Worm (Caenorhabditis elegans) whole organism, L4 larva: ENCODE data around the gene Y97E10AR.6.

Source experiments
- D1046.2 ChIP-seq: fragments of 200-800 bp; sonication (Bioruptor generic); IDR thresholded peaks from 2 replicates; pipeline ENCODE4 v1.3.6; 2022; ENCODE audit warnings: missing genetic modification characterization, missing compliant biosample characterization
- F10B5.3 ChIP-seq: sonication (generic microtip); optimal IDR thresholded peaks from 2 replicates; lab custom pipeline; 2016; ENCODE audit warnings: mild to moderate bottlenecking, missing genetic modification characterization, missing compliant biosample characterization
- F26F4.8 ChIP-seq: fragments of 200-800 bp; sonication (Bioruptor generic); conservative IDR thresholded peaks from 2 replicates; pipeline ENCODE4 v1.3.6; 2022; ENCODE audit warnings: missing genetic modification characterization, missing compliant biosample characterization
- F44E2.7 ChIP-seq: fragments of 200-800 bp; sonication (Bioruptor generic); IDR thresholded peaks from 2 replicates; pipeline ENCODE4 v2.1.2; 2022; ENCODE audit warnings: missing genetic modification characterization, missing compliant biosample characterization
- F49E8.2 ChIP-seq: sonication (generic microtip); optimal IDR thresholded peaks from 2 replicates; lab custom pipeline; 2016; ENCODE audit warnings: missing compliant biosample characterization, mild to moderate bottlenecking, missing genetic modification characterization, borderline replicate concordance
- T20F7.1 ChIP-seq: fragments of 200-800 bp; sonication (Bioruptor generic); optimal IDR thresholded peaks from 2 replicates; lab custom pipeline; 2018; ENCODE audit warnings: mild to moderate bottlenecking, missing genetic modification characterization, missing compliant biosample characterization
- Y48G9A.11 ChIP-seq: fragments of 200-800 bp; sonication (Bioruptor generic); IDR thresholded peaks from 2 replicates; pipeline ENCODE4 v1.3.6; 2022; ENCODE audit warnings: missing genetic modification reagents, missing genetic modification characterization, missing compliant biosample characterization
- Y75B8A.6 ChIP-seq: fragments of 200-800 bp; sonication (Bioruptor generic); IDR thresholded peaks from 2 replicates; pipeline ENCODE4 v1.3.6; 2022; ENCODE audit warnings: missing genetic modification reagents, missing genetic modification characterization, missing compliant biosample characterization
- ZK546.5 ChIP-seq, 2 experiments: sonication (generic microtip); optimal IDR thresholded peaks; 2 replicates each; lab custom pipeline; 2017; ENCODE audit warnings: missing biosample characterization in 2 of 2, missing genetic modification characterization in 2 of 2
- attf-4 ChIP-seq: sonication (generic microtip); optimal IDR thresholded peaks from 3 replicates; lab custom pipeline; 2017; ENCODE audit warnings: missing biosample characterization, missing genetic modification characterization
- ceh-20 ChIP-seq: fragments of 200-800 bp; sonication (Bioruptor generic); IDR thresholded peaks from 2 replicates; pipeline ENCODE4 v1.3.6; 2022; ENCODE audit warnings: missing genetic modification reagents, missing genetic modification characterization, missing compliant biosample characterization
- ceh-28 ChIP-seq: fragments of 150-350 bp; optimal IDR thresholded peaks from 2 replicates; lab custom pipeline; 2014; ENCODE audit warnings: missing biosample characterization, missing genetic modification reagents, missing genetic modification characterization
- ceh-62 ChIP-seq: sonication (generic microtip); optimal IDR thresholded peaks from 2 replicates; lab custom pipeline; 2017; ENCODE audit warnings: missing biosample characterization, missing genetic modification characterization
- ces-1 ChIP-seq: fragments of 150-350 bp; sonication (generic microtip); optimal IDR thresholded peaks from 4 replicates; lab custom pipeline; 2014; ENCODE audit warnings: missing biosample characterization, missing genetic modification reagents, missing genetic modification characterization
- cey-2 ChIP-seq: sonication (generic microtip); optimal IDR thresholded peaks from 3 replicates; lab custom pipeline; 2017; ENCODE audit warnings: missing genetic modification characterization, mild to moderate bottlenecking, missing compliant biosample characterization, antibody characterized with exemption, borderline replicate concordance; ENCODE audit not compliant: insufficient read depth
- daf-12 ChIP-seq: fragments of 150-350 bp; optimal IDR thresholded peaks from 2 replicates; lab custom pipeline; 2014; ENCODE audit warnings: missing biosample characterization, missing genetic modification reagents, missing genetic modification characterization
- daf-16 ChIP-seq, 3 experiments: sonication (generic microtip); optimal IDR thresholded peaks; 2 replicates each; lab custom pipeline; 2016 to 2017; ENCODE audit warnings: missing genetic modification characterization in 3 of 3, missing genetic modification reagents in 3 of 3, mild to moderate bottlenecking in 2 of 3, missing compliant biosample characterization in 2 of 3, missing biosample characterization in 1 of 3, moderate library complexity in 1 of 3
- daf-19 ChIP-seq: fragments of 200-800 bp; sonication (Bioruptor generic); conservative IDR thresholded peaks from 2 replicates; pipeline ENCODE4 v1.3.6; 2022; ENCODE audit warnings: missing genetic modification characterization, missing compliant biosample characterization
- dmd-9 ChIP-seq: fragments of 200-800 bp; sonication (Bioruptor generic); IDR thresholded peaks from 2 replicates; pipeline ENCODE4 v1.3.6; 2022; ENCODE audit warnings: missing genetic modification reagents, missing genetic modification characterization, missing compliant biosample characterization
- egl-43 ChIP-seq: fragments of 200-800 bp; sonication (Bioruptor generic); IDR thresholded peaks from 2 replicates; pipeline ENCODE4 v1.3.6; 2022; ENCODE audit warnings: missing genetic modification reagents, missing genetic modification characterization, missing compliant biosample characterization
- fkh-10 ChIP-seq: fragments of 150-350 bp; optimal IDR thresholded peaks from 2 replicates; lab custom pipeline; 2014; ENCODE audit warnings: missing biosample characterization, missing genetic modification reagents, missing genetic modification characterization
- hlh-30 ChIP-seq: sonication (generic microtip); optimal IDR thresholded peaks from 2 replicates; lab custom pipeline; 2017; ENCODE audit warnings: antibody characterized with exemption, mild to moderate bottlenecking, missing genetic modification characterization, missing compliant biosample characterization; ENCODE audit not compliant: insufficient read depth
- hmg-1.1 ChIP-seq: fragments of 200-800 bp; sonication (Bioruptor generic); IDR thresholded peaks from 2 replicates; pipeline ENCODE4 v1.3.6; 2022; ENCODE audit warnings: missing genetic modification reagents, missing genetic modification characterization, missing compliant biosample characterization
- lin-15B ChIP-seq: fragments of 150-350 bp; sonication (generic microtip); optimal IDR thresholded peaks from 3 replicates; lab custom pipeline; 2014; ENCODE audit warnings: missing biosample characterization, missing genetic modification characterization
- lin-29 ChIP-seq: fragments of 200-800 bp; sonication (Bioruptor generic); IDR thresholded peaks from 2 replicates; pipeline ENCODE4 v1.3.6; 2022; ENCODE audit warnings: missing genetic modification reagents, missing genetic modification characterization, missing compliant biosample characterization
- lsy-2 ChIP-seq, 2 experiments: fragments of 150-350 bp in 1 of 2; sonication (generic microtip) in 1 of 2; optimal IDR thresholded peaks; 2 replicates each; lab custom pipeline; 2014 to 2017; ENCODE audit warnings: missing biosample characterization in 2 of 2, missing genetic modification characterization in 2 of 2
- madf-5 ChIP-seq, 2 experiments: fragments of 200-800 bp; sonication (Bioruptor generic); IDR thresholded peaks; 2 replicates each; pipeline ENCODE4 v1.3.6; 2022; ENCODE audit warnings: missing compliant biosample characterization in 2 of 2, missing genetic modification characterization in 2 of 2
- mdt-29 ChIP-seq: fragments of 200-800 bp; sonication (Bioruptor generic); IDR thresholded peaks from 2 replicates; pipeline ENCODE4 v1.3.6; 2022; ENCODE audit warnings: missing genetic modification reagents, missing genetic modification characterization, missing compliant biosample characterization
- mep-1 ChIP-seq: fragments of 150-350 bp; sonication (generic microtip); optimal IDR thresholded peaks from 3 replicates; lab custom pipeline; 2014; ENCODE audit warnings: missing biosample characterization, missing genetic modification characterization
- mxl-2 ChIP-seq: fragments of 200-800 bp; sonication (Bioruptor generic); conservative IDR thresholded peaks from 2 replicates; pipeline ENCODE4 v1.3.6; 2022; ENCODE audit warnings: missing genetic modification reagents, missing genetic modification characterization, missing compliant biosample characterization
- mxl-3 ChIP-seq: fragments of 200-800 bp; sonication (Bioruptor generic); optimal IDR thresholded peaks from 2 replicates; lab custom pipeline; 2018; ENCODE audit warnings: mild to moderate bottlenecking, missing genetic modification characterization, missing compliant biosample characterization
- nhr-11 ChIP-seq: fragments of 150-350 bp; optimal IDR thresholded peaks from 2 replicates; lab custom pipeline; 2014; ENCODE audit warnings: missing biosample characterization, missing genetic modification characterization
- nhr-48 ChIP-seq: sonication (generic microtip); optimal IDR thresholded peaks from 2 replicates; lab custom pipeline; 2016; ENCODE audit warnings: mild to moderate bottlenecking, missing genetic modification characterization, missing compliant biosample characterization
- nhr-76 ChIP-seq: fragments of 150-350 bp; optimal IDR thresholded peaks from 2 replicates; lab custom pipeline; 2014; ENCODE audit warnings: missing biosample characterization, missing genetic modification characterization
- php-3 ChIP-seq: fragments of 200-800 bp; sonication (Bioruptor generic); IDR thresholded peaks from 2 replicates; pipeline ENCODE4 v1.3.6; 2022; ENCODE audit warnings: missing genetic modification reagents, missing genetic modification characterization, missing compliant biosample characterization
- rbr-2 ChIP-seq: sonication (generic microtip); optimal IDR thresholded peaks from 2 replicates; lab custom pipeline; 2016; ENCODE audit warnings: missing genotype, missing genetic modification characterization, missing compliant biosample characterization
- sdz-12 ChIP-seq: fragments of 200-800 bp; sonication (Bioruptor generic); optimal IDR thresholded peaks from 2 replicates; lab custom pipeline; 2018; ENCODE audit warnings: mild to moderate bottlenecking, missing genetic modification characterization, missing compliant biosample characterization
- set-16 ChIP-seq: fragments of 200-800 bp; sonication (Bioruptor generic); IDR thresholded peaks from 2 replicates; pipeline ENCODE4 v1.3.6; 2022; ENCODE audit warnings: missing genetic modification reagents, missing genetic modification characterization, missing compliant biosample characterization
- unc-39 ChIP-seq: sonication (generic microtip); optimal IDR thresholded peaks from 2 replicates; lab custom pipeline; 2017; ENCODE audit warnings: missing biosample characterization, missing genetic modification characterization
- unc-62 ChIP-seq, 3 experiments: fragments of 150-350 bp in 1 of 3; sonication (generic microtip); optimal IDR thresholded peaks in 2 of 3; peaks in 1 of 3; 1 replicate in 1 of 3; 2 replicates in 2 of 3; lab custom pipeline; 2014 to 2017; ENCODE audit warnings: missing biosample characterization in 3 of 3, missing genetic modification characterization in 3 of 3, missing genetic modification reagents in 3 of 3, missing genotype in 1 of 3
- vab-7 ChIP-seq: fragments of 200-800 bp; sonication (Bioruptor generic); IDR thresholded peaks from 2 replicates; pipeline ENCODE4 v1.3.6; 2022; ENCODE audit warnings: missing genetic modification reagents, missing genetic modification characterization, missing compliant biosample characterization
- zfp-2 ChIP-seq: sonication (generic microtip); optimal IDR thresholded peaks from 2 replicates; lab custom pipeline; 2016; ENCODE audit warnings: mild to moderate bottlenecking, missing genetic modification characterization, missing compliant biosample characterization
- zfp-3 ChIP-seq: fragments of 200-800 bp; sonication (Bioruptor generic); conservative IDR thresholded peaks from 2 replicates; pipeline ENCODE4 v1.3.6; 2022; ENCODE audit warnings: missing genetic modification reagents, missing genetic modification characterization, missing compliant biosample characterization
- ztf-11 ChIP-seq: fragments of 150-350 bp; optimal IDR thresholded peaks from 2 replicates; lab custom pipeline; 2014; ENCODE audit warnings: missing biosample characterization, missing genetic modification characterization
- ztf-7 ChIP-seq: fragments of 150-350 bp; optimal IDR thresholded peaks from 2 replicates; lab custom pipeline; 2014; ENCODE audit warnings: missing biosample characterization, missing genetic modification characterization

Y97E10AR.6 gene

DNA sequence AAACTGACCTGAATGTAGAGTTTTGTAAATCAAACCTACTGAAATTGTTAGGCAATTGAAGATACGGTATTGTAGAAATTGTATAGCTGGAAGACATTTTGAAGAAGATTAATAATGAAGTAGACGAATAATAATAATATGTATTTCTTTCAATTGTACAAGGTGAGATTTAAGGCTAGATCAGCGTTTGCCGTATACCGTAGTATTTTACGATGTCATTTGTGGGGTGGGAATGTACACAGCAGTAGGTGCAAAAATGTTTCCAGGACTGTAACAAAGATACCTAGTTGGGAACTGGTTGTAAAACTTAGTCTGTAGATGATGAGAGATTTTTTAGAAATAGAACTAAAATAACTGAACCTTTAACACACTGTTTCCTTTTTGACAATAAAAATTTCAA lies 19.2 kb downstream of the Y97E10AR.6 start, which contains the start of gene ceh-76:
Gene ceh-76 (minus strand): TSS at position 101 of the 400 bp plus-strand sequence.
- TF ChIP-seq mxl-2 (no peak), D1046.2 (GFP tag; lab: Robert Waterston, UW) (no peak), vab-7 (GFP tag; lab: Robert Waterston, UW) (no peak), ceh-62 (tag; lab: Kevin White, UChicago) (no peak), dmd-9 (GFP tag; lab: Robert Waterston, UW) (no peak), T20F7.1 (GFP tag; lab: Kevin White, UChicago) (no peak), ztf-11 (tag; lab: Kevin White, UChicago) (no peak), set-16 (no peak), ztf-7 (no peak), ceh-20 (no peak), fkh-10 (GFP tag; lab: Kevin White, UChicago) (no peak), ces-1 (GFP tag; lab: Kevin White, UChicago) (no peak), sdz-12 (GFP tag; lab: Kevin White, UChicago) (no peak), hmg-1.1 (GFP tag; lab: Robert Waterston, UW) (no peak), mdt-29 (GFP tag; lab: Robert Waterston, UW) (no peak), Y48G9A.11 (GFP tag; lab: Robert Waterston, UW) (no peak), ceh-28 (no peak)
- TF ChIP-seq, all 104 proteins: peak for 0

DNA sequence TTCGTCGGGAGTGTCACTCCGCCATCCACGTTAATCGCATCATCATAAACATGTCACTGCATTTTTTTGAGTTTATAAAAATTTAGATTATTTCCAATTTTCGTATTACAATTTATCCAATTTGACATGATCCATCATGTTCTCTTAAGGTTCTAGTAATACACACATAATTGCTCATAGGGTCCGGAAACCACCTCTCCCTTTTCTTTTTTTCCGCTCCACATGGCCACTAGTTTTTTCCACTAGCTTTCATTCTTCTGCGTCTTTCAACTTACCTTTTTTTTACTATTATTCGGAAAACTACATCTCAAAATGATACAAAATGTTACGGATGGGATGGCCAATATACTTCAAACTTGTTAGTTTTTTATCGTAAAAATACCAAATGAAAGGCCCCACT lies 27.9 kb downstream of the Y97E10AR.6 start, which contains the start of gene Y97E10AL.1:
Gene Y97E10AL.1 (plus strand): TSS at position 301 of the 400 bp plus-strand sequence.
- TF ChIP-seq lin-29 (GFP tag; lab: Robert Waterston, UW), result no peak
- TF ChIP-seq unc-39 (tag; lab: Kevin White, UChicago), result no peak
- TF ChIP-seq F49E8.2 (tag; lab: Kevin White, UChicago), result no peak
- no peak for TF ChIP-seq zfp-3 (GFP tag; lab: Robert Waterston, UW)
- TF ChIP-seq madf-5 (GFP tag; IDR thresholded peaks at IDR 0.05; lab: Robert Waterston, UW), result no peak
- TF ChIP-seq nhr-48, result no peak
- TF ChIP-seq zfp-2 (tag; lab: Kevin White, UChicago), result no peak
- no peak for TF ChIP-seq ZK546.5 (tag; optimal IDR thresholded peaks at IDR 0.05; lab: Kevin White, UChicago)
- no peak for TF ChIP-seq unc-62 (GFP tag; optimal IDR thresholded peaks at IDR 0.05 in 1 of 2; lab: Kevin White, UChicago)
- no peak for TF ChIP-seq unc-62 (tag; optimal IDR thresholded peaks at IDR 0.05; lab: Kevin White, UChicago)
- TF ChIP-seq nhr-11 (tag; lab: Kevin White, UChicago), result no peak
- TF ChIP-seq nhr-76 (tag; lab: Kevin White, UChicago), result no peak
- TF ChIP-seq rbr-2 (tag; lab: Kevin White, UChicago), result no peak
- no peak for TF ChIP-seq F26F4.8
- no peak for TF ChIP-seq Y48G9A.11 (GFP tag; lab: Robert Waterston, UW)
- TF ChIP-seq lsy-2 (tag; optimal IDR thresholded peaks at IDR 0.05; lab: Kevin White, UChicago), result no peak
- no peak for TF ChIP-seq Y75B8A.6 (GFP tag; lab: Robert Waterston, UW)
- TF ChIP-seq daf-16 (GFP tag; optimal IDR thresholded peaks at IDR 0.05; lab: Kevin White, UChicago), result no peak
- no peak for TF ChIP-seq daf-16 (tag; optimal IDR thresholded peaks at IDR 0.05; lab: Kevin White, UChicago)
- TF ChIP-seq, all 104 proteins: peak for 0

DNA sequence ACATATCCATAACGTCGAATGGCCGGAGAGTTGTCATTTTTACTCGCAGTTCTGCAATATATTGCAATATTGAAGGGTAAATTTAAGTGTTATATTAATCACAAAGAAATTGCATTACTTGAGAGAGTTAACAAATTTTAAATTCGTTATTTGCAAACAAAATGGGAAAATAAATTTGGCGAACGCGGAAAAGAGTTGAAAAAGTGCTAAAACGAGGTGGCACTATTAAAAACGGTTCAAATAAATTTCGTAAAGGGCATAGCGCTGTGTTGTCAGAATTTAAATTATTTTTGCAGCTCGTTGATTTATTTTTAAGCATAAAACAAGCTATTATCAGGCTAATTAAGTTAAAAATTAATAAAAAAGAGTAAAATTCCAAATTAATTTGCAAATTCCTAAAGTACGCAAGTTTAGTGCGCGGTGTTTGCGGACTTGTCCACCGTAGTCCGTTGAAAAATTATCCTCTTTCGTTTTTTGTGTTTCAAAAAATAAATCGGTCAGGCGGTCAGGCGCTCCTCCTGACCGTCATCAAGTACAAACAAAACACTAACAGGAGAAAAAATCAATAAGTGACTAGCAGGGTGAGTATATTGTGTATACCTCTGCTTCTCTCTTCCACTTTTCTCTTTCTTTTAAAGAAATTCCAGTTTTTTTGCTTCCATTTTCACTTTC lies 30.2 kb downstream of the Y97E10AR.6 start, which contains the start of the genes natb-1 and abhd-12:
Gene natb-1 (minus strand): TSS at position 51 of the 672 bp plus-strand sequence.
Gene abhd-12 (plus strand): TSS at position 499 of the 672 bp plus-strand sequence.
- TF ChIP-seq ceh-28 (no peak), vab-7 (GFP tag; lab: Robert Waterston, UW) (no peak), egl-43 (GFP tag; lab: Robert Waterston, UW) (no peak), daf-12 (tag; lab: Kevin White, UChicago) (no peak), F10B5.3 (tag; lab: Kevin White, UChicago) (no peak), attf-4 (no peak), lin-29 (GFP tag; lab: Robert Waterston, UW) (no peak), php-3 (no peak), daf-16 (GFP tag; optimal IDR thresholded peaks at IDR 0.05; lab: Kevin White, UChicago) (no peak), daf-16 (tag; optimal IDR thresholded peaks at IDR 0.05; lab: Kevin White, UChicago) (peak; percentile 56), hlh-30 (tag; lab: Kevin White, UChicago) (peak; percentile 95), lin-15B (tag; lab: Kevin White, UChicago) (no peak), ceh-62 (tag; lab: Kevin White, UChicago) (no peak), sdz-12 (GFP tag; lab: Kevin White, UChicago) (no peak), F44E2.7 (no peak), mep-1 (tag; lab: Kevin White, UChicago) (peak; percentile 41), unc-39 (tag; lab: Kevin White, UChicago) (no peak), daf-19 (GFP tag; lab: Robert Waterston, UW) (no peak), mxl-3 (GFP tag; lab: Kevin White, UChicago) (peak; percentile 11), ces-1 (GFP tag; lab: Kevin White, UChicago) (no peak), cey-2 (tag; lab: Kevin White, UChicago) (no peak)
